Worm (Caenorhabditis elegans) whole organism, L2 larva: Measurements from ENCODE around the gene scl-9.

Experiments
- ama-1 ChIP-seq: fragments of 150-350 bp; optimal IDR thresholded peaks from 2 replicates; lab custom pipeline; 2018; ENCODE audit warnings: inconsistent platforms
- ceh-16 ChIP-seq: fragments of 150-350 bp; optimal IDR thresholded peaks from 2 replicates; lab custom pipeline; 2014; ENCODE audit warnings: missing biosample characterization, missing genetic modification characterization
- dmd-4 ChIP-seq: sonication (generic microtip); optimal IDR thresholded peaks from 2 replicates; lab custom pipeline; 2017; ENCODE audit warnings: missing biosample characterization, missing genetic modification characterization
- nhr-25 ChIP-seq: fragments of 150-350 bp; sonication (generic microtip); optimal IDR thresholded peaks from 3 replicates; lab custom pipeline; 2014; ENCODE audit warnings: missing biosample characterization, missing genetic modification characterization
- skn-1 ChIP-seq: sonication (generic microtip); optimal IDR thresholded peaks from 2 replicates; lab custom pipeline; 2017; ENCODE audit warnings: missing biosample characterization, missing genetic modification characterization
- sma-9 ChIP-seq, 2 experiments: fragments of 150-350 bp in 1 of 2; sonication (generic microtip) in 1 of 2; optimal IDR thresholded peaks; 2 replicates each; lab custom pipeline; 2014 to 2016; ENCODE audit warnings: missing genetic modification characterization in 2 of 2, mild to moderate bottlenecking in 1 of 2, missing biosample characterization in 1 of 2, missing compliant biosample characterization in 1 of 2, missing genetic modification reagents in 1 of 2, moderate library complexity in 1 of 2
- snpc-4 ChIP-seq: fragments of 150-350 bp; optimal IDR thresholded peaks from 2 replicates; lab custom pipeline; 2014; ENCODE audit warnings: missing biosample characterization, missing genetic modification characterization
- unc-39 ChIP-seq: fragments of 150-350 bp; optimal IDR thresholded peaks from 2 replicates; lab custom pipeline; 2014; ENCODE audit warnings: missing biosample characterization, missing genetic modification characterization
- ztf-11 ChIP-seq: sonication (generic microtip); optimal IDR thresholded peaks from 2 replicates; lab custom pipeline; 2017; ENCODE audit warnings: missing biosample characterization, missing genetic modification characterization

DNA sequence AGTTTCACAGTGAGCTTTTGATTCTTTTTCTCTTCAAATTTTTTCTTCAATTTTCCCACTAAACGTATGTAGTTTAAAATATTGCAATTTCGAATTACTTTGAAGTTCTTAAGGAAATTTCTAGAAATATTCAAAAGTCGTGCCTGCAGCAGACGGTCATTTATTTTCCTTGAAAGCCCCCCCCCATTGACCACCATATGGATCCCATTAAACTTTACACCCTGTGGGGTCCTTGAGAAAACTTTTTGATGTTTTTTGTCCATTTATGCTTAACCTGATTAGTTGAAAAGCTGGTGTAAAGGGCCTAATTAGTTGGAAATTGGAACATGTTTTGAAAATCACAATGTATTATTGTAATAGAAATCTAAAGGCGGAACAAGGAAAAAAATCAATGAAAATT, 37.4 kb upstream of the scl-9 start:
- TF ChIP-seq skn-1 (tag; lab: Kevin White, UChicago) (no peak), ama-1 (lab: Kevin White, UChicago) (no peak), unc-39 (tag; lab: Kevin White, UChicago) (no peak), dmd-4 (tag; lab: Kevin White, UChicago) (no peak), sma-9 (GFP tag; optimal IDR thresholded peaks at IDR 0.05; lab: Kevin White, UChicago) (no peak), sma-9 (tag; optimal IDR thresholded peaks at IDR 0.05; lab: Kevin White, UChicago) (no peak), ztf-11 (no peak), snpc-4 (no peak), ceh-16 (tag; lab: Kevin White, UChicago) (no peak), nhr-25 (no peak)
